Worm (Caenorhabditis elegans): ENCODE measurements around the gene F59D12.3.
A peak's percentile ranks its signal among the peaks of the same experiment; 100 is the strongest.

DNA sequence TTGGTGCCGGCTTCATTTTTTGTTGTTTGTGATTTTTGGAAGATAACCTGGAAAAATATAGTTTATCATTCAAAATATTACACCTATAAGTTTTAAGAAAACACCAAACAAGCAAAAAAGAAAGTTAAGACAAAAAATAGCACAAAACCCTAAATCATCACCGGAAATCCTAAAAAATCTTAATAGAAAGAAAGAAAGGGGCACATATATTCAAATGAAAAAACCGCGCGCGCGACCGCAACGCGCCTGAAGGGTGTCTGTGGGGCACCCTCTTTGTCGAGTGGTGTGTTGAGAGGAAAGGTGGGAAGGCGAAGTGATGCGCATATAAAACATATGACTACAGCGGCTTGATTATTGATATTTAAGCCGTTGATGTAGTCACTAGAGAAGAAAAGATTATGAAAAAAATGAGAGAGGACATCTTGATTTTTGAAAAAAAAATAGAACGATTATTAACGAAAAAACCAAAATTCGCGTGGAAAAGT, 37.0 kb downstream of the F59D12.3 start, which contains the start of gene K09E9.3:
- peak; percentile 17 for TF ChIP-seq rbr-2 (tag; optimal IDR thresholded peaks at IDR 0.05)
- no peak for TF ChIP-seq mxl-3 (GFP tag; optimal IDR thresholded peaks at IDR 0.05)
- no peak for TF ChIP-seq mdl-1 (tag; optimal IDR thresholded peaks at IDR 0.05)
- no peak for TF ChIP-seq Y75B8A.6 (GFP tag; IDR thresholded peaks at IDR 0.05)
- TF ChIP-seq snpc-4 (tag; optimal IDR thresholded peaks at IDR 0.05), result no peak
- TF ChIP-seq lin-15B (tag; optimal IDR thresholded peaks at IDR 0.05), result no peak
- TF ChIP-seq ceh-82 (tag; optimal IDR thresholded peaks at IDR 0.05), result no peak
- TF ChIP-seq jun-1 (tag; optimal IDR thresholded peaks at IDR 0.05), result no peak
- TF ChIP-seq nhr-237 (tag; optimal IDR thresholded peaks at IDR 0.05), result no peak
- TF ChIP-seq dve-1 (tag; optimal IDR thresholded peaks at IDR 0.05; ENCODE audit: insufficient read depth), result peak; percentile 17
- no peak for TF ChIP-seq unc-62 (GFP tag; optimal IDR thresholded peaks at IDR 0.05 in 1 of 2)
- TF ChIP-seq unc-62 (tag; optimal IDR thresholded peaks at IDR 0.05), result no peak
- TF ChIP-seq nhr-28 (tag; optimal IDR thresholded peaks at IDR 0.05), result no peak
- peak; percentile 61 for TF ChIP-seq aha-1 (tag)
- no peak for TF ChIP-seq F49E8.2 (tag; optimal IDR thresholded peaks at IDR 0.05; ENCODE audit: borderline replicate concordance)
